Fruit fly (Drosophila melanogaster): ENCODE measurements around the gene vir-1.

DNA sequence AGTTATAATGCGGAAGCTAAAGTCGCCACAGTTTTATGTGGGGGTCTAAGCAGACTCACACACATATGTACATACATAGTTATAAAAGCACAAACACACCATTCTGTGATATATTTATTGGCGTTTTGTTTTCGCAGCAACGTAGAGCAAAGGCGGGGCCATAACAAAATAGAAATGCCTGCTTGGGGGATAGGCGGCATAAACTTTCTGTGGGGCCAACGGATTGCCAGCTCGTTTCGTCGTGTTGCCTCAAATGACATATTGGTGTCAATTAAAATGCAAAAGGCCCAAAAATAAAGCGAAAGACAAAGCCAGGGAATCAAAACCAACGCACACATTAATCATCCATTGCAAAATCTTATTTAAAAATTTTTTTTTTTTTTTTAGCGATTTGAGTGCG is 45.6 kb upstream of the vir-1 start:
- no peak for TF ChIP-seq ey (GFP tag; optimal IDR thresholded peaks at IDR 0.05)
- no peak for TF ChIP-seq Hnf4 (GFP tag; optimal IDR thresholded peaks at IDR 0.05)
- TF ChIP-seq OdsH (GFP tag; optimal IDR thresholded peaks at IDR 0.05), result no peak
- TF ChIP-seq GATAd (GFP tag; optimal IDR thresholded peaks at IDR 0.05), result no peak

Measured in whole organism, wandering third instar larva.